Worm (Caenorhabditis elegans) whole organism, L1 larva: ENCODE measurements around the gene ife-3.
A peak's percentile ranks its signal among the peaks of the same experiment; 100 is the strongest.

Source experiments
- C04F5.9 ChIP-seq: sonication (generic microtip); optimal IDR thresholded peaks from 2 replicates; lab custom pipeline; 2016; ENCODE audit warnings: missing genetic modification characterization, missing compliant biosample characterization
- C16A3.4 ChIP-seq: fragments of 150-350 bp; optimal IDR thresholded peaks from 2 replicates; lab custom pipeline; 2014; ENCODE audit warnings: missing biosample characterization, missing genetic modification characterization
- C34B4.2 ChIP-seq: sonication (generic microtip); optimal IDR thresholded peaks from 2 replicates; lab custom pipeline; 2017; ENCODE audit warnings: mild to moderate bottlenecking, missing genetic modification characterization, missing compliant biosample characterization
- Y116A8C.19 ChIP-seq: sonication (generic microtip); optimal IDR thresholded peaks from 2 replicates; lab custom pipeline; 2016; ENCODE audit warnings: missing compliant biosample characterization, missing genetic modification characterization, borderline replicate concordance
- alr-1 ChIP-seq: fragments of 200-800 bp; sonication (Bioruptor generic); optimal IDR thresholded peaks from 2 replicates; lab custom pipeline; 2018; ENCODE audit warnings: borderline replicate concordance, mild to moderate bottlenecking, missing genetic modification characterization, missing compliant biosample characterization
- ceh-8 ChIP-seq: fragments of 200-800 bp; sonication (Bioruptor generic); optimal IDR thresholded peaks from 2 replicates; lab custom pipeline; 2018; ENCODE audit warnings: mild to moderate bottlenecking, missing genetic modification characterization, moderate library complexity, missing compliant biosample characterization
- ceh-90 ChIP-seq: sonication (generic microtip); optimal IDR thresholded peaks from 2 replicates; lab custom pipeline; 2016; ENCODE audit warnings: missing genetic modification characterization, missing compliant biosample characterization
- ces-1 ChIP-seq: fragments of 150-350 bp; optimal IDR thresholded peaks from 2 replicates; lab custom pipeline; 2014; ENCODE audit warnings: missing biosample characterization, missing genetic modification reagents, missing genetic modification characterization
- dpl-1 ChIP-seq, 3 experiments: fragments of 150-350 bp in 2 of 3; sonication (generic microtip) in 1 of 3; optimal IDR thresholded peaks; 2 replicates each; lab custom pipeline; 2014 to 2017; ENCODE audit warnings: missing biosample characterization in 3 of 3, missing genetic modification characterization in 3 of 3, missing genetic modification reagents in 3 of 3
- dsc-1 ChIP-seq: sonication (generic microtip); optimal IDR thresholded peaks from 2 replicates; lab custom pipeline; 2016; ENCODE audit warnings: mild to moderate bottlenecking, missing genetic modification characterization, missing compliant biosample characterization
- efl-1 ChIP-seq, 4 experiments: fragments of 150-350 bp; optimal IDR thresholded peaks in 3 of 4; peaks in 1 of 4; 1 replicate in 1 of 4; 2 replicates in 3 of 4; lab custom pipeline; 2014; ENCODE audit warnings: missing biosample characterization in 2 of 4, missing genetic modification characterization in 2 of 4, missing genetic modification reagents in 2 of 4
- egl-13 ChIP-seq: sonication (generic microtip); optimal IDR thresholded peaks from 2 replicates; lab custom pipeline; 2016; ENCODE audit warnings: missing genotype, missing genetic modification reagents, missing genetic modification characterization, missing compliant biosample characterization
- elt-2 ChIP-seq: sonication (generic microtip); optimal IDR thresholded peaks from 2 replicates; lab custom pipeline; 2016; ENCODE audit warnings: missing genetic modification characterization, mild to moderate bottlenecking, inconsistent platforms, missing compliant biosample characterization, missing genetic modification reagents
- elt-3 ChIP-seq, 6 experiments: fragments of 150-350 bp in 1 of 6; sonication (generic microtip); optimal IDR thresholded peaks; 2 replicates each; lab custom pipeline; 2017 to 2018; ENCODE audit warnings: missing biosample characterization in 6 of 6, missing genetic modification characterization in 6 of 6, inconsistent platforms in 1 of 6
- hlh-17 ChIP-seq: fragments of 200-800 bp; sonication (Bioruptor generic); optimal IDR thresholded peaks from 2 replicates; lab custom pipeline; 2018; ENCODE audit warnings: missing genetic modification characterization, mild to moderate bottlenecking, missing compliant biosample characterization, moderate library complexity, borderline replicate concordance
- isw-1 ChIP-seq: fragments of 200-800 bp; sonication (Bioruptor generic); IDR thresholded peaks from 2 replicates; pipeline ENCODE4 v1.3.6; 2022; ENCODE audit warnings: missing genetic modification characterization, missing compliant biosample characterization
- jun-1 ChIP-seq: fragments of 150-350 bp; optimal IDR thresholded peaks from 2 replicates; lab custom pipeline; 2014; ENCODE audit warnings: missing biosample characterization, missing genetic modification reagents, missing genetic modification characterization
- lin-13 ChIP-seq: fragments of 150-350 bp; optimal IDR thresholded peaks from 2 replicates; lab custom pipeline; 2014; ENCODE audit warnings: missing biosample characterization, missing genetic modification reagents, missing genetic modification characterization
- lin-14 ChIP-seq: fragments of 200-800 bp; sonication (Bioruptor generic); optimal IDR thresholded peaks from 2 replicates; lab custom pipeline; 2018; ENCODE audit warnings: mild to moderate bottlenecking, missing genetic modification characterization, moderate library complexity, missing compliant biosample characterization
- lin-39 ChIP-seq: fragments of 150-350 bp; optimal IDR thresholded peaks from 2 replicates; lab custom pipeline; 2014; ENCODE audit warnings: missing biosample characterization, missing genetic modification reagents, missing genetic modification characterization
- lsy-2 ChIP-seq, 2 experiments: fragments of 150-350 bp; optimal IDR thresholded peaks; 2 replicates each; lab custom pipeline; 2014; ENCODE audit warnings: missing biosample characterization in 2 of 2, missing genetic modification characterization in 2 of 2
- nhr-11 ChIP-seq: fragments of 150-350 bp; optimal IDR thresholded peaks from 2 replicates; lab custom pipeline; 2014; ENCODE audit warnings: missing biosample characterization, missing genetic modification characterization
- nhr-12 ChIP-seq: sonication (generic microtip); optimal IDR thresholded peaks from 2 replicates; lab custom pipeline; 2017; ENCODE audit warnings: missing biosample characterization, missing genetic modification characterization
- nhr-20 ChIP-seq: sonication (generic microtip); optimal IDR thresholded peaks from 2 replicates; lab custom pipeline; 2016; ENCODE audit warnings: mild to moderate bottlenecking, missing genetic modification characterization, missing compliant biosample characterization
- nhr-237 ChIP-seq: fragments of 150-350 bp; optimal IDR thresholded peaks from 2 replicates; lab custom pipeline; 2014; ENCODE audit warnings: missing biosample characterization, missing genetic modification characterization
- nhr-76 ChIP-seq: sonication (generic microtip); optimal IDR thresholded peaks from 2 replicates; lab custom pipeline; 2017; ENCODE audit warnings: missing biosample characterization, missing genetic modification characterization
- nhr-85 ChIP-seq: sonication (generic microtip); peaks from one replicate; lab custom pipeline; 2016; ENCODE audit warnings: missing genetic modification characterization, inconsistent platforms, missing compliant biosample characterization
- snpc-4 ChIP-seq: fragments of 150-350 bp; optimal IDR thresholded peaks from 2 replicates; lab custom pipeline; 2014; ENCODE audit warnings: missing biosample characterization, missing genetic modification characterization
- snu-23 ChIP-seq: sonication (generic microtip); optimal IDR thresholded peaks from 2 replicates; lab custom pipeline; 2016; ENCODE audit warnings: missing genetic modification characterization, missing compliant biosample characterization
- sptf-1 ChIP-seq: fragments of 150-350 bp; optimal IDR thresholded peaks from 2 replicates; lab custom pipeline; 2014; ENCODE audit warnings: missing biosample characterization, missing genetic modification characterization
- sup-37 ChIP-seq: fragments of 200-800 bp; sonication (Bioruptor generic); optimal IDR thresholded peaks from 2 replicates; lab custom pipeline; 2018; ENCODE audit warnings: mild to moderate bottlenecking, missing genetic modification characterization, missing compliant biosample characterization
- swsn-7 ChIP-seq: sonication (generic microtip); optimal IDR thresholded peaks from 2 replicates; lab custom pipeline; 2016; ENCODE audit warnings: missing genetic modification characterization, missing compliant biosample characterization
- unc-30 ChIP-seq: sonication (generic microtip); optimal IDR thresholded peaks from 2 replicates; lab custom pipeline; 2017; ENCODE audit warnings: missing biosample characterization, missing genetic modification characterization
- unc-98 ChIP-seq: fragments of 200-800 bp; sonication (Bioruptor generic); IDR thresholded peaks from 2 replicates; pipeline ENCODE4 v1.3.6; 2022; ENCODE audit warnings: missing genetic modification characterization, missing compliant biosample characterization
- zag-1 ChIP-seq: fragments of 150-350 bp; optimal IDR thresholded peaks from 2 replicates; lab custom pipeline; 2014; ENCODE audit warnings: missing biosample characterization, missing genetic modification characterization
- zip-4 ChIP-seq: fragments of 200-800 bp; sonication (Bioruptor generic); optimal IDR thresholded peaks from 2 replicates; lab custom pipeline; 2018; ENCODE audit warnings: mild to moderate bottlenecking, missing genetic modification characterization, moderate library complexity, missing compliant biosample characterization
- ztf-11 ChIP-seq, 2 experiments: sonication (generic microtip); optimal IDR thresholded peaks; 2 replicates each; lab custom pipeline; 2016 to 2017; ENCODE audit warnings: missing genetic modification characterization in 2 of 2, missing biosample characterization in 1 of 2, missing compliant biosample characterization in 1 of 2

Gene ife-3

ce11 chrV:47799-48198 lies 40.2 kb upstream of the ife-3 start:
- no peak for TF ChIP-seq ztf-11 (tag; optimal IDR thresholded peaks at IDR 0.05; lab: Kevin White, UChicago)
- no peak for TF ChIP-seq snu-23 (GFP tag; lab: Kevin White, UChicago)
- no peak for TF ChIP-seq swsn-7
- no peak for TF ChIP-seq ceh-8 (GFP tag; lab: Kevin White, UChicago)
- no peak for TF ChIP-seq nhr-237
- no peak for TF ChIP-seq hlh-17 (GFP tag; lab: Kevin White, UChicago)
- TF ChIP-seq lin-14 = no peak
- no peak for TF ChIP-seq unc-30
- no peak for TF ChIP-seq nhr-76
- no peak for TF ChIP-seq unc-98 (GFP tag; lab: Robert Waterston, UW)
- no peak for TF ChIP-seq ces-1 (GFP tag; lab: Kevin White, UChicago)
- peak in 1 of 2 experiments; percentile 9 for TF ChIP-seq lsy-2 (tag; optimal IDR thresholded peaks at IDR 0.05; lab: Kevin White, UChicago)
- no peak for TF ChIP-seq nhr-20
- TF ChIP-seq egl-13 = no peak
- peak; percentile 62 for TF ChIP-seq jun-1
- TF ChIP-seq nhr-12 (tag; lab: Kevin White, UChicago) = no peak
- no peak for TF ChIP-seq sptf-1 (tag; lab: Kevin White, UChicago)
- no peak for TF ChIP-seq ceh-90 (tag; lab: Kevin White, UChicago)
- peak; percentile 83 for TF ChIP-seq elt-2 (tag; lab: Kevin White, UChicago)
- TF ChIP-seq lin-13 (GFP tag; lab: Kevin White, UChicago) = no peak

ce11 chrV:45010-45409 lies 37.4 kb upstream of the ife-3 start, which contains the start of gene B0348.2:
Gene B0348.2 (plus strand): TSS chrV:45310.
- TF ChIP-seq ceh-8 (GFP tag; lab: Kevin White, UChicago) (no peak), lin-39 (no peak), ceh-90 (tag; lab: Kevin White, UChicago) (no peak), efl-1 (optimal IDR thresholded peaks at IDR 0.05; lab: Kevin White, UChicago) (no peak), efl-1 (GFP tag; optimal IDR thresholded peaks at IDR 0.05 in 1 of 2; lab: Kevin White, UChicago) (peak in 1 of 2 experiments; percentile 31), elt-2 (tag; lab: Kevin White, UChicago) (no peak)

DNA sequence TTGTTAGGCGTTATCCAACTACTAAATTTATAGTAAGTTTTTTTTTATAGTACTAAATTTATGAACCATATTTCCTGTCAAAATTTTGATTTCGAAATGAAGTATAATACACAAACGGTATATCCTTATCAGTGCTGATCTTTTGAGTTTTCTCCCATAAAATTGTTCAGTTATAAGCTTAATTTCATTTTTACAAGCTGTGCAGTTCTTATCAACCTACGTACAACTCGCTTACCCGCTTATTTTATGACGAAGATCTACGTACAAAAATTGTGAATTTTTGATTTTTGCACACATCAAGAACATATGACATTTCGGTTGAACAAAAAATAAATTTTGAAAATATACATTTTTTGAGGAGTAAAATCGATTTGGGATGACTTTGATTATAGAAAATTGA lies 36.4 kb upstream of the ife-3 start:
- peak; percentile 59 for TF ChIP-seq elt-2 (tag; lab: Kevin White, UChicago)
- no peak for TF ChIP-seq Y116A8C.19
- no peak for TF ChIP-seq jun-1
- TF ChIP-seq lin-39 = no peak
- no peak for TF ChIP-seq alr-1 (tag; lab: Kevin White, UChicago)
- no peak for TF ChIP-seq lin-14
- no peak for TF ChIP-seq sup-37
- no peak for TF ChIP-seq dsc-1 (tag; lab: Kevin White, UChicago)
- no peak for TF ChIP-seq elt-3 (tag; optimal IDR thresholded peaks at IDR 0.05; lab: Kevin White, UChicago)
- no peak for TF ChIP-seq isw-1 (GFP tag; lab: Robert Waterston, UW)
- no peak for TF ChIP-seq efl-1 (optimal IDR thresholded peaks at IDR 0.05; lab: Kevin White, UChicago)
- peak in 1 of 2 experiments; percentile 28 for TF ChIP-seq efl-1 (GFP tag; optimal IDR thresholded peaks at IDR 0.05 in 1 of 2; lab: Kevin White, UChicago)
- TF ChIP-seq nhr-85 = no peak
- no peak for TF ChIP-seq snpc-4 (tag; lab: Kevin White, UChicago)

- no peak for TF ChIP-seq efl-1 (optimal IDR thresholded peaks at IDR 0.05; lab: Kevin White, UChicago)
- peak in 1 of 2 experiments; percentile 89 for TF ChIP-seq efl-1 (GFP tag; optimal IDR thresholded peaks at IDR 0.05 in 1 of 2; lab: Kevin White, UChicago)
- no peak for TF ChIP-seq C34B4.2 (tag; lab: Kevin White, UChicago)
- TF ChIP-seq nhr-85 = peak; percentile 13
- no peak for TF ChIP-seq elt-2 (tag; lab: Kevin White, UChicago)
- no peak for TF ChIP-seq zag-1 (tag; lab: Kevin White, UChicago)
These were observed 35.4 kb upstream of the ife-3 start for ce11 chrV:43070-43469.

- TF ChIP-seq nhr-12 (tag; lab: Kevin White, UChicago) (no peak), dsc-1 (tag; lab: Kevin White, UChicago) (no peak), dpl-1 (GFP tag; optimal IDR thresholded peaks at IDR 0.05; lab: Kevin White, UChicago) (no peak), elt-2 (tag; lab: Kevin White, UChicago) (no peak), sup-37 (no peak), C04F5.9 (no peak), sptf-1 (tag; lab: Kevin White, UChicago) (no peak), nhr-11 (tag; lab: Kevin White, UChicago) (no peak), C16A3.4 (tag; lab: Kevin White, UChicago) (no peak), zip-4 (no peak)
These were observed 30.1 kb upstream of the ife-3 start for ce11 chrV:37729-38128.
